Fruit fly (Drosophila melanogaster) whole organism, larva: ENCODE measurements around the gene Obp99a.

ENCODE experiments used
- noc ChIP-seq: fragments of 200-800 bp; sonication (Bioruptor generic); optimal IDR thresholded peaks from 3 replicates; lab custom pipeline; 2019; ENCODE audit warnings: missing biosample characterization, mild to moderate bottlenecking, missing genetic modification characterization, moderate library complexity

Obp99a gene

DNA sequence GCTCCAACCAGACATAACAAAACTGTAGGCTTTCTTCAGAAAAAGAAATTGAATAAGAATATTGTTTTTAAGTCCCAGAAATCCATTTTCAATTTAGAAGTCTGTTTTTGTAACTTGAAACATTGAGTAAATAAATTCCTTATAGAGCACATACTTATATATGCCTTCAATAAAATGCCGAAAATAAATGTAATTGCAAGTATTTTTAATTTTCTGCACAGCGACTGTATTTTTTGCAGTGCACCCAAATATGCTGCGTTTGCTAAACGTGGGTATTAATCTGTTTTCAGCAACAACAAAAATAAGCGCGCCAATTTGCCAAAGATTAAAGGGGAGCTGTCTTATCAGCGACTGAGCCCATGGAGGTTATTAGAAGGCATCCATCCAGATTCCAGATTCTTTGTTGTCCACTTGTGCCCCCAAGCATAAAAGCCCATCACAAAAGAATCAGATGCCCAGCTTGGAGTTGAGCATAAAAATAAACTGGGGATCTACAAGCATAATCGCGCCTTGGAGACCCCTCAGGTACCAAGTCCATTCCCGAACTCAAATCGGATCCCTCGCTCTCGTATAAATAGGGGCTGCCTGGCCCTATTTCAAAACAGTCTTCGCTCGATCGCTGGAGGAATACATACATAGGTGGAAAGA is at the start of gene Obp99a:
Obp99a (plus strand) TSS at position 598 of the 648 bp plus-strand sequence.
- TF ChIP-seq noc (tag; lab: Kevin White, UChicago): peak; percentile 26

DNA sequence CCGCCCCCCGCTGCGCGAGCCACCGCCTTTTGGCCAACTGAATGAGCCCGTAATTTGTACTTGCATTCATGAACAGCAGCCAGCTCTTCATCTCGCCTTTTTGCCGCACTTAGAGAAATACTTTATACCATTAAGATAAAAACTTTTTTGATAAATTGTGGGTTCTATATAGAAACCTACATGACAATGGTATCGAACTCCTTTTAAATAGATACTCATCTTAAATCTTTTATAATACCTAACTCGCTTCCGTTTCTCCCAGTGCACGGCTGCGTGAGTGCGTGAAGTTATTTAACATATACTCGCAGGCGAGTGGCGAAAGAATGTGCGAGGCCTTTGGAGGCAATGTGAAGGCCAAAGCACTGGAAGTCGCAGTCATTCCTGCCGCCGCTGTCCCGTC is 45.6 kb upstream of the Obp99a start:
- TF ChIP-seq noc (tag; lab: Kevin White, UChicago): no peak

DNA sequence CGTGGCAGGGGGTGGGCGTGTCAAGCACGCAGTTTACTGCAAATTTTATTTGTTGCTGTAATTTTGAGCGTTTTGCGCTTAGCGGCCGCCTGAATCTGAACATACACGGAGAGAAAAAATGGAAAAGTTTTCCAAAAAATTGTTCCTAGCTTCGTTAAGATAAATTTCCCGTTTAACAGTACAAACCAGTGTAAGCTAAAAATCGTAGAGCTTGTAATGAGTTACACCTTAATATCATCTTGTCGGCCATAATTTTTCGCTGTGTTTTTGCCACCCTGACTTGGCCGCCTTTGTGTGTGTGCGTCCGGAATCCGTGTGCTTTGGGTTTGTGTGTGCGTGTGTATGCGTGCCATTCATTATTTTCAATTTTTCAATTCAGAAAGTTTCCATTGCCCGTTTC is 20.0 kb upstream of the Obp99a start:
- no peak for TF ChIP-seq noc (tag; lab: Kevin White, UChicago)

DNA sequence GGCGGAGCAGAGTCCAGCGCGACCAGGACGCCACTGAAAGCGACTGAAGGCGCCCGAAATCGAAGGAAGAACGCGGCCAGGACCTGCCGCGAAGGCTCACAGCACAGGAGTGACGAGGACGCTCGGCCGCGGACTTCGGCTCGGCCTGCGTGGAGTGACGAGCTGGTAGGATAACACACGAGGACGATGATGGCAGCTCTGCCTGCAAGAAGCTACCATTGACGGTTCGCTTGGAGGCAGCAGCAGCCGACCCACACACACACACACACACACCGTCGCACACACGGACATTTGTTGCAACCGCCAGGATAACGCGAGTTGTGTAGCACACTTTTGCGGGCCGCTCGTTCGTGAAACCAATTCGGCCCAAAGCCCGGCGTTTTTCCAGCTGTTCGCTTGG is 11.5 kb upstream of the Obp99a start, which contains the start of gene Dop1R2:
Dop1R2 (minus strand) TSS at position 35 of the 400 bp plus-strand sequence.
- TF ChIP-seq noc (tag; lab: Kevin White, UChicago): no peak

DNA sequence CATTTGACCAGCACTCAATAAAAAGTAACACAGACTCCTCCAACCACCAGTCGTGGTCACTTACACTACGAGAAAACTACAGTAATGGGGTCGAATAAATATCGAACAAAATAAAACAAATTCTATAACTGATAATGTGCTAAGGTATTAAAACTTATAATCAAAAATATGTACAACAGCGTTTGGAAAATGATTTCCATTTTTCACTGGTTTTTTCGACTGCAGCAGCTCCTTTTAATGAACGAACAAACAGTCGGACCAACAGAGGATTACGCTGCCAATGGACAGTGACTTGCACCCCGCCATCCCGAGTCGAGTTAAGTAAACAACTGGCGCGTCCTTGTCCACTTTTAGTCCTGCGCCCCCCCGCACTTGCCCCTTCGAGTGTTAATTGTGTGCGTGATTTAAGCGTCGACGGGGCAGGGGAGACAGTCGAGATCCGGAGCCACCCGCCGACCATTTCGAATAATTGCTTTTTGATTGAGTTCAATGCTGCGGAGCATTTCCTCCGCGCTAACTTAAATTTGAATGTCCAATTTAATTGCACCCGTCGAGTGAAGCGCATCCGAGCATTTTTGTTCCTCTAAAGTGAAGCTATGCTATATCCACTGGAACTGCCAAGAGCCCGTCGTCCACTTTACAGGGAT is 7.2 kb upstream of the Obp99a start, which contains the start of gene ppk21:
ppk21 (plus strand) TSS at position 597 of the 647 bp plus-strand sequence.
- TF ChIP-seq noc (tag; lab: Kevin White, UChicago): no peak

DNA sequence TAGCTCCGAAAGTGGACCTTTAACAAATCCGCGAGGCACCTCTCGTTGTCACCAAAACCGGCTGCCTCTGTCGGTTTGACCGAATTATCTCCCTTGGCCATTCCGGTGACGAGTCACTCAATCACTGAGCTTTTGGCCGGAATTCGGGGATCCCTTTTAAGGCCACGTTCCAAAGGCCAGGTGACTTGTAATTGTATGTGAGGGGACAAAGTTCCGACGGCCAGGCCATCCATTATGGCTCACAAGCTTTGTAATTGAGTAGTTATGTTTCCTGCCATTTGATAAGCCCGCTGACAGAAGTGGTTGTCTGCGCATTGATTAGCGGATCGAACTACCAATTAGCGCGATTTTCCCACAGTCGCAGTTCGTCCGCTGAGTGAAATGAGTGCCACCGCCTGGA is 2.7 kb upstream of the Obp99a start, which contains the start of the genes ppk20 and ppk30:
ppk20 (minus strand) TSS at position 101 of the 400 bp plus-strand sequence.
ppk30 (plus strand) TSS at position 373 of the 400 bp plus-strand sequence.
- TF ChIP-seq noc (tag; lab: Kevin White, UChicago): no peak

DNA sequence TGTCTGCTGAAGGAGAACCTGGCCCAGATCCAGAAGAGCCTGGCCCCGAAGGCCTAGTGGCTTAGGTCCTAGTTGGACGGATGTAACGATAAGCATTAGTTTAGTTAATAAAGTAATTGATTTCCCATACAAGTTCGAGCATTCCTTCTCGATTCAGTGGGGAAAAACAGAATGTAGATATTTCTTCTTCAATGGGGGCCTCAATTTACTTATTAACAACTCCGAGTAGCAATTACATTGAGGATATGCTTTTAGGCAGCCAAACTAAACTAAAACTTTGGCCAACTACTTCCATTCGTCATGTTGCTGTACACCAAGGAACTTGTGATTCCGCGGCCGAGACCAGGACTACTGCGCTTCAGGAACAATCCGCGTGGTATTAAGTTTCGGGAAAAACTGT is 699 bp downstream of the Obp99a start, which contains the start of gene ppk19:
ppk19 (plus strand) TSS at position 301 of the 400 bp plus-strand sequence.
- TF ChIP-seq noc (tag; lab: Kevin White, UChicago): no peak

DNA sequence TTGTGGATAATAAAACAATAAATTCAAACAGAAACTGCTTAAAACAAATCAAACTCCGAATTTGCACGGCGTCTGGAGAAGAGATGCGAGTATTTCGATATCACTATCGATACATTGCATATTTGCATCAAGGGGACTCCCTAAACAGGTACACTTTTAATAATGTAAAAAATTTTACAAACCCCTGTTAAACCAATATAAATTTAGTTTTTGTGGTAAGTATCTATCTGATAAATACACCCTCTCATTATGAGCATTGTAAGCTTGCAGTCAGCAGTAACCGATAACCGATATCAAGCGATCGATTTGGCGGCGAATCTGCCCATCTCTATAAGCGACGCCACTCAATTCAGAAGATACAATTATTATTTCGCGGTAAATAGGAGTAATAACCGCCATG is 3.9 kb downstream of the Obp99a start, which contains the start of the genes Bub3 and Cap-D2:
Bub3 (minus strand) TSS at position 89 of the 400 bp plus-strand sequence.
Cap-D2 (plus strand) TSS at position 319 of the 400 bp plus-strand sequence.
- peak; percentile 10 for TF ChIP-seq noc (tag; lab: Kevin White, UChicago)

DNA sequence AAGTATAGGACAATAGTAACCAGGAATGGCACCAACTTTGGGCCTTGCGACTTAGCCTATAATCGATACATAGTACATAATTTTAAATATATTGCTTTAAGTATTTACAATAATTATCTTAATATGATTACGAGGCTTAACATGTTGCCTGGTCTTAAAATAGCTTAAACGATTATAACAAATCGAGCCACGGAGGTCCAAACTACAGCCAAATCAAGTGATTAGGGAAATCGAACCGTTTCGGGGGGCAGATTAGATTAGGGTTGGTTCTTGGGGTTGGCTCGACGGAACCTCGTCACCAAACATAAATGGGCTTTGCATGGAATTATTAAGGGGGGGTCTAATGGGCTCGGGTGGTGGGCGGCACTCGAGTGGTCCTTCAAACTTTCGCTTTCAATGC is 9.8 kb downstream of the Obp99a start:
- TF ChIP-seq noc (tag; lab: Kevin White, UChicago): no peak

DNA sequence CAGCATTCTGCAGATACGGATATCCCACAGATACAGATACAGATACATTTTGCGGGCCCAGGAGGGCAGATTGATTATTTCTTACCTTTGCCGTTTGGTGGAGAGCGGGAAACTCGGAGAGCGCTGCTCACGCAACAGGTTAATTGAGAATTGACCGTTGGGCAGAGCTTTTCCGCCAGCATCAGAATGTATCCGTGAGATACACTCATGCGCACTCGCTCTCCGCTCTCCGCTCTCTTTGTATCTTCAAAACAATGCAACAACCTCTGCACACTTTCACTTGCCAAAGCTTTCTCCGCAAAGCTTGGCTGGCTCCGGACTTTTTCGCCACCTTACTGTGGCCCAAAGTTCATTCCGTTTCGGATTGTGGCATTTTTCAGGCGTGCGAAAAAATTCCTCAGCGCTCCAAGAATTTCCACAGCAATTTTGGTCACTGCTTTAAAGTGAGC is 10.7 kb downstream of the Obp99a start, which contains the start of the genes CG7582 and Gycalpha99B:
CG7582 (minus strand) TSS at position 127 of the 449 bp plus-strand sequence.
Gycalpha99B (plus strand) TSS at position 352 of the 449 bp plus-strand sequence.
- TF ChIP-seq noc (tag; lab: Kevin White, UChicago): no peak

DNA sequence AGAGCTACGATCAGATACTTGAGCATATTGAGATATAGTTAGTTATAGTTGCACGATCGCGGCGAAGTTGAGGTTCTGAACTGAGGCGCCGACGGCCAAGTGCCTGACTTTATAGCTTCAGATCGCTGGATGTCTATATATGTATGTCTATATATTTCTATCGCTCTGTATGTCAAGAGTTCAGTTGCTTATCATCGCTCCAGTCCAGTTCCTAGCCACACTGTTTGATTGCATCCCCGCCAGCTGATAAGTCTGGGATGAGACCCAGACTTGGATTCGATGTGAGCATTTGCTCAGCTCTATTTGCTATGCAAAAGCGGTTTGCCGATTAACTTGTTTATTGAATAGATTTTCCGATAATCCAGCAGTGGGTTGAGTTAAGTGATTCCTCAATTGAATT is 15.2 kb downstream of the Obp99a start:
- no peak for TF ChIP-seq noc (tag; lab: Kevin White, UChicago)

DNA sequence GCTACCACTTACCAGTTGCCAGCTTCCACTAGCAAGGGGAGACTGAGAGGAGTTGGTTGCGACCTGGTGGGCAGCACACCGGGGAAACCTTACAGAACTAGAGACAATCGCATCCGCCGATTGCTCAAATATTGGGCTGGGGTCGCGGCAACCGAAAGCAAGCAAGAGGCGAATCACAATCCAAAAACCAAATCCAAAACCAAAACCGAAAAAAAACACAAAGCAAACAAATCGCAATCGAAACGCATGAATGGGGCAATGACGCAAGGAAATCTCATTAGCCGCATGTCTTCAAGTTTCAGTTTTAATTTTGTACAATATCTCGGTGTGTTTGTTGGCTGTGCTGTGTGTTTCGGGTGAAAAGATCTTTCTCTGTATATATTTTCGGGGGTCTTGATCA is 17.8 kb downstream of the Obp99a start, which contains the start of gene Obp99c:
Obp99c (minus strand) TSS at position 101 of the 400 bp plus-strand sequence.
- TF ChIP-seq noc (tag; lab: Kevin White, UChicago): no peak

DNA sequence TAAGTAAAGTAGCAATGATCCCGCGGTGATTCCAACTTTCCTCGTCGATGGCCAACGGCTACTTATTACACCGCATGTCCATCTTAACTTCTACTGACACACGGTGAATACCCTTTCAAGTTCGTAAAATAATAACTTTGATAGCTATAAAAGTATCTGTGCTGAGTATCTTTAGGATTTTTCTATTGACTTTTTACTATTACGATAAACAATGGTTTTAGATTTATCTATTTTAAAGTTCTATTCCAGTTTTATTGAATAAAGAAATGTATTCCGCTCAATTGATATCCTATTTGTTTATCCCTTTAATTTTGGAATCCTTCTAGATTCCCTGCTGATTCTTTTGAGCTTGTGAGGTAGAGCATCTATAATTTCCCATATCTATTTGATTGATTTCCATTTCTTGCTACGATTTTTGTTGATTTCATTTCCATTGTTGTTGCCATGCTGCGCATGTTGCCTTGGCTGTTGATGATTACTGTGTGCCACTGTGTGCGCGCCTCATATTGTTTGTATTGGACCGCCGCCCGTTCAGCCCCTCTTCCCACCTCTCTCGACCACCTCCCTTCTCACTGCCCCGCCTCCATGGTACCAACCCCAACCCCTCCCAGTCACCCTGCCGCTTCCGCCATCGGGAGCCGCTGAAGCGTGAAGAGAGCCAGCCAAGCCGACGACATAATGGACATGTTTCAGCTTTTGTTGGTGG is 18.5 kb downstream of the Obp99a start:
- no peak for TF ChIP-seq noc (tag; lab: Kevin White, UChicago)

DNA sequence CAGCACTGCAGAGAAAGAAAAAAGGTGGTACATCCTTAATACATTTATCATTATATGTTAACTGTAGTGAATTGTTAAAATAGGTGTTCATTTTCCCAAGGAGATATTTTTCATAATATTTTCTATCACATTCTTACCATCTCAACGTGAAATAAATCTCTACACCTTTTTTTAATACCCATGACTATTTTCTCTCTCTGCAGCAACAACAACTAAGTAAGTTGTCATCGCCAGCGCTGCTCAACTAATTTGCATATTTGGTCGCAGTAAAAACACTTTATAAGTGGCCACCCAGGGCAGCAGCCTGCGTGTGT is 19.0 kb downstream of the Obp99a start:
- no peak for TF ChIP-seq noc (tag; lab: Kevin White, UChicago)

DNA sequence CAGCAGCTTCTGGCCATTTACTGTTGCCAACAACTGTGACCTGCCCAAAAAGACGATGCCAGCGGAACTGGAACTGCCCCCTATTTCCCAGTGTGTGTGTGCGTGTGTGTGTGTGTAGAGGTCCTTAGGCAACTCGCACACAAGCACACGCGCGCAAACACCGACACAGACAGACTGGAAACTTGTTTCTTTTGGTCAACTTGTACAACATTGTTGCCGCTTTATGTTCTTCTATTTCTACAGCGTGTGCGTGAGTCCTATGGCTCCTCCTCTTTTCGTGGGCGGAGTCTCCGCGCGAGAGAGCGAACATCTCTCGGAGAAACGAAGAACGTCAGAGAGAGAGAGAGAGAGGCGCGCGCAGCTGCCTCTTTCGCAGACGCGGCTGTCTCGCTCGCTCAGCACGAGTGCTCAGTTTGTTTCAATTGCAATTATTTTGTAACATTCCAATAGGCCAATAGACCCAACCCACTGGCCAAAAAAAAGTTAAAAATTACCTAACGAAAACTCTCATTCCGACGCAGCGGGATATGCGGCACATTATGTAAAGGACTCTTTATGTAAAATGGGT is 19.6 kb downstream of the Obp99a start:
- no peak for TF ChIP-seq noc (tag; lab: Kevin White, UChicago)
